Worm (Caenorhabditis elegans) whole organism, dauer: ENCODE measurements around the gene M163.10.

Source experiments
- unc-62 ChIP-seq: sonication (generic microtip); optimal IDR thresholded peaks from 2 replicates; lab custom pipeline; 2017; ENCODE audit warnings: missing biosample characterization, missing genetic modification reagents, missing genetic modification characterization

Gene M163.10

ce11 chrX:14495785-14496184, 25.0 kb downstream of the M163.10 start, which contains the start of gene ztf-14:
Gene ztf-14 (plus strand): TSS chrX:14496085.
- TF ChIP-seq unc-62 (GFP tag; lab: Kevin White, UChicago): no peak

- TF ChIP-seq unc-62 (GFP tag; lab: Kevin White, UChicago): no peak
Measured at ce11 chrX:14496545-14496944, 25.8 kb downstream of the M163.10 start.

- no peak for TF ChIP-seq unc-62 (GFP tag; lab: Kevin White, UChicago)
Measured at ce11 chrX:14499830-14500409, 29.1 kb downstream of the M163.10 start.

ce11 chrX:14500422-14501058, 29.8 kb downstream of the M163.10 start:
- no peak for TF ChIP-seq unc-62 (GFP tag; lab: Kevin White, UChicago)

- no peak for TF ChIP-seq unc-62 (GFP tag; lab: Kevin White, UChicago)
Measured at ce11 chrX:14502116-14502587, 31.4 kb downstream of the M163.10 start.

ce11 chrX:14503282-14503681, 32.5 kb downstream of the M163.10 start:
- TF ChIP-seq unc-62 (GFP tag; lab: Kevin White, UChicago): no peak

- no peak for TF ChIP-seq unc-62 (GFP tag; lab: Kevin White, UChicago)
Measured at ce11 chrX:14503800-14504550, 33.2 kb downstream of the M163.10 start, which contains the start of gene M163.1. Gene M163.1 (minus strand): TSS chrX:14503824.

- no peak for TF ChIP-seq unc-62 (GFP tag; lab: Kevin White, UChicago)
Measured at ce11 chrX:14504551-14504902, 33.7 kb downstream of the M163.10 start.

- TF ChIP-seq unc-62 (GFP tag; lab: Kevin White, UChicago): no peak
Measured at ce11 chrX:14505578-14506353, 35.0 kb downstream of the M163.10 start.

ce11 chrX:14507992-14508391, 37.2 kb downstream of the M163.10 start:
- TF ChIP-seq unc-62 (GFP tag; lab: Kevin White, UChicago): no peak

- TF ChIP-seq unc-62 (GFP tag; lab: Kevin White, UChicago): no peak
Measured at ce11 chrX:14508823-14509259, 38.1 kb downstream of the M163.10 start.

- no peak for TF ChIP-seq unc-62 (GFP tag; lab: Kevin White, UChicago)
Measured at ce11 chrX:14510358-14510757, 39.6 kb downstream of the M163.10 start.

- no peak for TF ChIP-seq unc-62 (GFP tag; lab: Kevin White, UChicago)
Measured at ce11 chrX:14512817-14513216, 42.0 kb downstream of the M163.10 start, which contains the start of gene fbxa-141. Gene fbxa-141 (minus strand): TSS chrX:14512917.

- TF ChIP-seq unc-62 (GFP tag; lab: Kevin White, UChicago): no peak
Measured at ce11 chrX:14513462-14513861, 42.7 kb downstream of the M163.10 start.

- TF ChIP-seq unc-62 (GFP tag; lab: Kevin White, UChicago): no peak
Measured at ce11 chrX:14515028-14515427, 44.2 kb downstream of the M163.10 start, which contains the start of gene gcsh-1. Gene gcsh-1 (minus strand): TSS chrX:14515073.
